Fruit fly (Drosophila melanogaster): ENCODE measurements around the gene CG42594.

The CG42594 gene

DNA sequence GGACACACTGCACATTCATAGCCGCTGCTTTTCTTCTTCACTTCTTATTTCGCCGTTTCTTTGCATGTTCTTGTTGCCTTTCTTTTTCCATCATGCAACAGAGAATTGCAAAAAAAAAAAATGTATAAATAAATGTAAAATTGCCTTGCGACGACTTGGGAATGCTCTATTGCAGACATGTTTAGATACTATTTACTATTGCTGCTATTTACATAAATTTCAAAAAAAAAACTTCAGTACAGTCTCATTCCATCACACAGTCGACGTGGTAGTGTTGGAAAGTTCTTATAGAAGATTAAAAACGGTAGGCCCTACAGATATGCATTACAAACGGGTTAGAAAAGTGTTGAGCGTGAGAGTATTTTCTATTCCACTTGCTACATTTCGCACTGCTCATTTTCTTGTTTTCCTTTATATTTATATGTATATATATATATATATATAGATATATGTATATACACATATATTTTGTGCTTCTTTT is 71.2 kb downstream of the CG42594 start (continued):
- no peak for TF ChIP-seq mld (GFP tag; IDR thresholded peaks at IDR 0.05; ENCODE audit: partially characterized antibody)
- no peak for TF ChIP-seq rib (GFP tag; IDR thresholded peaks at IDR 0.05)
- TF ChIP-seq Max (GFP tag; optimal IDR thresholded peaks at IDR 0.05) = no peak
- TF ChIP-seq Doc3 (GFP tag; IDR thresholded peaks at IDR 0.05; ENCODE audit: partially characterized antibody) = no peak
- no peak for TF ChIP-seq CkIIα-i1 (GFP tag; IDR thresholded peaks at IDR 0.05)
- TF ChIP-seq CG17568 (GFP tag; optimal IDR thresholded peaks at IDR 0.05) = no peak
- no peak for TF ChIP-seq CG8388 (GFP tag; optimal IDR thresholded peaks at IDR 0.05)
- no peak for TF ChIP-seq CG2712 (tag; optimal IDR thresholded peaks at IDR 0.05)
- no peak for TF ChIP-seq Ets97D (GFP tag; optimal IDR thresholded peaks at IDR 0.05)
- TF ChIP-seq CG10274 (GFP tag; optimal IDR thresholded peaks at IDR 0.05) = no peak
- no peak for TF ChIP-seq CG1529 (GFP tag; optimal IDR thresholded peaks at IDR 0.05)
- no peak for TF ChIP-seq Deaf1 (tag; optimal IDR thresholded peaks at IDR 0.05)
- no peak for TF ChIP-seq ham (GFP tag; IDR thresholded peaks at IDR 0.05)
- TF ChIP-seq CG31224 (GFP tag; IDR thresholded peaks at IDR 0.05) = no peak
- no peak for TF ChIP-seq grn (GFP tag; optimal IDR thresholded peaks at IDR 0.05)
- TF ChIP-seq Gug (GFP tag; IDR thresholded peaks at IDR 0.05) = no peak
- peak; percentile 9 for TF ChIP-seq grau (tag; optimal IDR thresholded peaks at IDR 0.05)
- no peak for TF ChIP-seq Eip74EF (GFP tag; optimal IDR thresholded peaks at IDR 0.05)
- peak; percentile 97 for TF ChIP-seq D19A (tag; optimal IDR thresholded peaks at IDR 0.05)
- TF ChIP-seq CG7271 (tag; optimal IDR thresholded peaks at IDR 0.05) = no peak
- no peak for TF ChIP-seq cg (GFP tag; optimal IDR thresholded peaks at IDR 0.05)
- TF ChIP-seq CG9876 (GFP tag; optimal IDR thresholded peaks at IDR 0.05) = no peak
- no peak for TF ChIP-seq CG16815 (GFP tag; optimal IDR thresholded peaks at IDR 0.05)
- no peak for TF ChIP-seq toy (GFP tag; IDR thresholded peaks at IDR 0.05)
- no peak for TF ChIP-seq dimm (GFP tag; IDR thresholded peaks at IDR 0.05)
- TF ChIP-seq CG31441 (GFP tag; IDR thresholded peaks at IDR 0.05) = peak; percentile 19; the same call in 1 of the 2 replicates
- TF ChIP-seq Hsf (GFP tag; optimal IDR thresholded peaks at IDR 0.05) = no peak
- TF ChIP-seq MTF-1 (GFP tag; optimal IDR thresholded peaks at IDR 0.05; ENCODE audit: borderline replicate concordance) = no peak
- TF ChIP-seq disco-r (GFP tag; optimal IDR thresholded peaks at IDR 0.05) = no peak
- TF ChIP-seq Dad (GFP tag; optimal IDR thresholded peaks at IDR 0.05) = no peak
- TF ChIP-seq Hand (GFP tag; optimal IDR thresholded peaks at IDR 0.05) = no peak
- no peak for TF ChIP-seq Six4 (GFP tag; optimal IDR thresholded peaks at IDR 0.05)
- no peak for TF ChIP-seq bab2 (GFP tag; optimal IDR thresholded peaks at IDR 0.05)
- TF ChIP-seq CG3163 (GFP tag; optimal IDR thresholded peaks at IDR 0.05) = no peak
- TF ChIP-seq nau (GFP tag; optimal IDR thresholded peaks at IDR 0.05) = no peak
- TF ChIP-seq jigr1 (GFP tag; IDR thresholded peaks at IDR 0.05) = no peak
- TF ChIP-seq pros (GFP tag; optimal IDR thresholded peaks at IDR 0.05) = no peak
- TF ChIP-seq CG4404 (GFP tag; IDR thresholded peaks at IDR 0.05) = no peak
- peak; percentile 11 for TF ChIP-seq PHDP (tag; optimal IDR thresholded peaks at IDR 0.05)
- peak; percentile 29 for TF ChIP-seq lbe (GFP tag; optimal IDR thresholded peaks at IDR 0.05)
- no peak for TF ChIP-seq E2f2 (GFP tag; IDR thresholded peaks at IDR 0.05)
- peak; percentile 22 for TF ChIP-seq CG2678 (tag; optimal IDR thresholded peaks at IDR 0.05)
- no peak for TF ChIP-seq kni (GFP tag; optimal IDR thresholded peaks at IDR 0.05)
- TF ChIP-seq cato (GFP tag; optimal IDR thresholded peaks at IDR 0.05; ENCODE audit: borderline replicate concordance) = no peak
- TF ChIP-seq unpg (GFP tag; optimal IDR thresholded peaks at IDR 0.05) = peak; percentile 3
- TF ChIP-seq CG10366 (GFP tag; IDR thresholded peaks at IDR 0.05) = no peak
- no peak for TF ChIP-seq CG12104 (GFP tag; optimal IDR thresholded peaks at IDR 0.05)
- no peak for TF ChIP-seq sr (GFP tag; IDR thresholded peaks at IDR 0.05)
- TF ChIP-seq dmrt99B (tag; optimal IDR thresholded peaks at IDR 0.05) = peak; percentile 17
- TF ChIP-seq CG12236 (GFP tag; optimal IDR thresholded peaks at IDR 0.05) = no peak
- TF ChIP-seq Hey (tag; optimal IDR thresholded peaks at IDR 0.05) = no peak

Data from whole organism, embryonic.